Fruit fly (Drosophila melanogaster) whole organism, embryonic: Measurements from ENCODE around the gene CG5447.
A peak's percentile ranks its signal among the peaks of the same experiment; 100 is the strongest.

Source experiments
- Aef1 ChIP-seq: fragments of 200-800 bp; sonication (Bioruptor generic); IDR thresholded peaks from 3 replicates; pipeline ENCODE4 v1.3.6; 2022; ENCODE audit warnings: missing biosample characterization, missing genetic modification characterization
- Atf6 ChIP-seq: fragments of 200-800 bp; sonication (Bioruptor generic); IDR thresholded peaks from 2 replicates; pipeline ENCODE4 v1.3.6; 2022; ENCODE audit warnings: missing biosample characterization, missing genetic modification characterization
- BEAF-32 ChIP-seq: fragments of 200-800 bp; sonication (Bioruptor generic); optimal IDR thresholded peaks from 3 replicates; lab custom pipeline; 2017; ENCODE audit warnings: missing biosample characterization, missing genetic modification characterization, mild to moderate bottlenecking, moderate library complexity, missing genetic modification reagents
- CG12155 ChIP-seq: fragments of 200-800 bp; sonication (Bioruptor generic); optimal IDR thresholded peaks from 3 replicates; lab custom pipeline; 2016; ENCODE audit warnings: missing biosample characterization, missing genetic modification characterization
- CG12391 ChIP-seq: fragments of 200-800 bp; sonication (Bioruptor generic); optimal IDR thresholded peaks from 3 replicates; lab custom pipeline; 2018; ENCODE audit warnings: missing biosample characterization, mild to moderate bottlenecking, missing genetic modification characterization, moderate library complexity
- CG13775 ChIP-seq: fragments of 200-800 bp; sonication (Bioruptor generic); optimal IDR thresholded peaks from 3 replicates; lab custom pipeline; 2017; ENCODE audit warnings: missing biosample characterization, mild to moderate bottlenecking, missing genetic modification characterization
- CG14050 ChIP-seq: fragments of 200-800 bp; sonication (Bioruptor generic); IDR thresholded peaks from 3 replicates; pipeline ENCODE4 v1.3.6; 2022; ENCODE audit warnings: missing biosample characterization, missing genetic modification characterization
- CG14441 ChIP-seq: fragments of 200-800 bp; sonication (Bioruptor generic); IDR thresholded peaks from 2 replicates; pipeline ENCODE4 v1.3.6; 2022; ENCODE audit warnings: missing biosample characterization, missing genetic modification characterization
- CG16863 ChIP-seq: fragments of 200-800 bp; sonication (Bioruptor generic); optimal IDR thresholded peaks from 3 replicates; lab custom pipeline; 2016; ENCODE audit warnings: missing biosample characterization, missing genetic modification characterization
- CG18262 ChIP-seq: fragments of 200-800 bp; optimal IDR thresholded peaks from 3 replicates; lab custom pipeline; 2019; ENCODE audit warnings: missing biosample characterization, mild to moderate bottlenecking, missing genetic modification characterization, moderate library complexity
- CG18476 ChIP-seq: fragments of 200-800 bp; sonication (Bioruptor generic); optimal IDR thresholded peaks from 2 replicates; lab custom pipeline; 2016; ENCODE audit warnings: missing biosample characterization, mild to moderate bottlenecking, missing genetic modification characterization
- CG2875 ChIP-seq: fragments of 200-800 bp; sonication (Bioruptor generic); optimal IDR thresholded peaks from 2 replicates; lab custom pipeline; 2017; ENCODE audit warnings: missing biosample characterization, mild to moderate bottlenecking, missing genetic modification characterization, missing genetic modification reagents
- CG31224 ChIP-seq: fragments of 200-800 bp; sonication (Bioruptor generic); IDR thresholded peaks from 2 replicates; pipeline ENCODE4 v1.3.6; 2022; ENCODE audit warnings: missing biosample characterization, missing genetic modification characterization
- CG3281 ChIP-seq: fragments of 200-800 bp; sonication (Bioruptor generic); optimal IDR thresholded peaks from 3 replicates; lab custom pipeline; 2017; ENCODE audit warnings: missing biosample characterization, mild to moderate bottlenecking, missing genetic modification characterization
- CG33213 ChIP-seq: fragments of 200-800 bp; sonication (Bioruptor generic); optimal IDR thresholded peaks from 3 replicates; lab custom pipeline; 2016; ENCODE audit warnings: missing biosample characterization, missing genetic modification characterization
- CG33557 ChIP-seq: fragments of 200-800 bp; sonication (Bioruptor generic); optimal IDR thresholded peaks from 2 replicates; lab custom pipeline; 2019; ENCODE audit warnings: missing biosample characterization, mild to moderate bottlenecking, missing genetic modification characterization, moderate library complexity
- CG4282 ChIP-seq: fragments of 200-800 bp; sonication (Bioruptor generic); optimal IDR thresholded peaks from 2 replicates; lab custom pipeline; 2016; ENCODE audit warnings: missing biosample characterization, missing genetic modification characterization
- CG6854 ChIP-seq: fragments of 200-800 bp; sonication (Bioruptor generic); optimal IDR thresholded peaks from 3 replicates; lab custom pipeline; 2017; ENCODE audit warnings: missing biosample characterization, mild to moderate bottlenecking, missing genetic modification characterization
- CG7987 ChIP-seq: fragments of 200-800 bp; sonication (Bioruptor generic); optimal IDR thresholded peaks from 2 replicates; lab custom pipeline; 2018; ENCODE audit warnings: missing biosample characterization, mild to moderate bottlenecking, missing genetic modification characterization, moderate library complexity
- CG8924 ChIP-seq: fragments of 200-800 bp; optimal IDR thresholded peaks from 3 replicates; lab custom pipeline; 2019; ENCODE audit warnings: missing biosample characterization, mild to moderate bottlenecking, missing genetic modification characterization, moderate library complexity
- CG9609 ChIP-seq: fragments of 200-800 bp; sonication (Bioruptor generic); optimal IDR thresholded peaks from 3 replicates; lab custom pipeline; 2016; ENCODE audit warnings: missing biosample characterization, missing genetic modification characterization
- CG9876 ChIP-seq: fragments of 200-800 bp; sonication (Bioruptor generic); optimal IDR thresholded peaks from 2 replicates; lab custom pipeline; 2016; ENCODE audit warnings: missing biosample characterization, missing genetic modification characterization
- Eip74EF ChIP-seq, 2 experiments: fragments of 200-800 bp in 1 of 2; fragments of >200 bp in 1 of 2; sonication (Bioruptor generic) in 1 of 2; optimal IDR thresholded peaks; 2 replicates each; lab custom pipeline; 2017 to 2019; ENCODE audit warnings: missing biosample characterization in 2 of 2, missing genetic modification characterization in 2 of 2, mild to moderate bottlenecking in 1 of 2, moderate library complexity in 1 of 2
- Fer2 ChIP-seq: fragments of 200-800 bp; sonication (Bioruptor generic); optimal IDR thresholded peaks from 2 replicates; lab custom pipeline; 2018; ENCODE audit warnings: missing biosample characterization, mild to moderate bottlenecking, missing genetic modification characterization, moderate library complexity
- Gsc ChIP-seq: fragments of 200-800 bp; sonication (Bioruptor generic); IDR thresholded peaks from 2 replicates; pipeline ENCODE4 v1.3.6; 2022; ENCODE audit warnings: missing biosample characterization, missing genetic modification characterization
- Gug ChIP-seq: fragments of 200-800 bp; sonication (Bioruptor generic); IDR thresholded peaks from 4 replicates; pipeline ENCODE4 v1.3.6; 2022; ENCODE audit warnings: missing biosample characterization, missing genetic modification characterization
- Hsf ChIP-seq: fragments of 200-800 bp; sonication (Bioruptor generic); optimal IDR thresholded peaks from 3 replicates; lab custom pipeline; 2016; ENCODE audit warnings: missing biosample characterization, missing genetic modification characterization
- Max ChIP-seq: fragments of 200-800 bp; sonication (Bioruptor generic); optimal IDR thresholded peaks from 2 replicates; lab custom pipeline; 2016; ENCODE audit warnings: missing biosample characterization, mild to moderate bottlenecking, missing genetic modification characterization
- Mes4 ChIP-seq: fragments of 200-800 bp; sonication (Bioruptor generic); optimal IDR thresholded peaks from 2 replicates; lab custom pipeline; 2016; ENCODE audit warnings: missing biosample characterization, missing genetic modification characterization
- Pdp1 ChIP-seq, 2 experiments: fragments of 200-800 bp; sonication (Bioruptor generic); optimal IDR thresholded peaks; 3 replicates each; lab custom pipeline; 2016; ENCODE audit warnings: missing biosample characterization in 2 of 2, missing genetic modification characterization in 2 of 2, mild to moderate bottlenecking in 1 of 2, moderate library complexity in 1 of 2
- TFAM ChIP-seq: fragments of 200-800 bp; sonication (Bioruptor generic); optimal IDR thresholded peaks from 2 replicates; lab custom pipeline; 2017; ENCODE audit warnings: missing biosample characterization, missing genetic modification characterization, inconsistent platforms
- bigmax ChIP-seq: fragments of 200-800 bp; sonication (Bioruptor generic); optimal IDR thresholded peaks from 2 replicates; lab custom pipeline; 2018; ENCODE audit warnings: missing biosample characterization, mild to moderate bottlenecking, missing genetic modification characterization
- br ChIP-seq: fragments of >200 bp; optimal IDR thresholded peaks from 2 replicates; lab custom pipeline; 2017
- bsh ChIP-seq, 2 experiments: fragments of 200-800 bp; sonication (Bioruptor generic); optimal IDR thresholded peaks; 2 replicates each; lab custom pipeline; 2017 to 2018; ENCODE audit warnings: mild to moderate bottlenecking in 2 of 2, missing biosample characterization in 2 of 2, missing genetic modification characterization in 2 of 2, moderate library complexity in 1 of 2
- chif ChIP-seq, 2 experiments: fragments of 200-800 bp; sonication (Bioruptor generic); optimal IDR thresholded peaks; 3 replicates each; lab custom pipeline; 2016; ENCODE audit warnings: missing biosample characterization in 2 of 2, missing genetic modification characterization in 2 of 2
- ci ChIP-seq: fragments of 200-800 bp; sonication (Bioruptor generic); IDR thresholded peaks from 3 replicates; pipeline ENCODE4 v1.3.6; 2022; ENCODE audit warnings: missing biosample characterization, missing genetic modification characterization
- gce ChIP-seq: fragments of 200-800 bp; sonication (Bioruptor generic); IDR thresholded peaks from 3 replicates; pipeline ENCODE4 v1.3.6; 2022; ENCODE audit warnings: missing biosample characterization, missing genetic modification characterization
- hkb ChIP-seq, 2 experiments: fragments of 200-800 bp in 1 of 2; fragments of >200 bp in 1 of 2; sonication (Bioruptor generic) in 1 of 2; IDR thresholded peaks in 1 of 2; optimal IDR thresholded peaks in 1 of 2; 2 replicates each; pipeline versions ENCODE4 v1.3.6 to Lab custom; 2017 to 2022; ENCODE audit warnings: missing biosample characterization in 1 of 2, missing genetic modification characterization in 1 of 2
- lilli ChIP-seq: fragments of 200-800 bp; sonication (Bioruptor generic); optimal IDR thresholded peaks from 3 replicates; lab custom pipeline; 2016; ENCODE audit warnings: missing biosample characterization, missing genetic modification characterization
- nmo ChIP-seq: fragments of 200-800 bp; sonication (Bioruptor generic); optimal IDR thresholded peaks from 2 replicates; lab custom pipeline; 2018; ENCODE audit warnings: missing biosample characterization, mild to moderate bottlenecking, missing genetic modification characterization, moderate library complexity
- odd ChIP-seq: fragments of 200-800 bp; sonication (Bioruptor generic); optimal IDR thresholded peaks from 2 replicates; lab custom pipeline; 2017; ENCODE audit warnings: missing biosample characterization, mild to moderate bottlenecking, missing genetic modification characterization
- pita ChIP-seq: fragments of 200-800 bp; sonication (Bioruptor generic); optimal IDR thresholded peaks from 2 replicates; lab custom pipeline; 2017; ENCODE audit warnings: missing biosample characterization, mild to moderate bottlenecking, missing genetic modification characterization
- pnt ChIP-seq: fragments of 200-800 bp; sonication (Bioruptor generic); optimal IDR thresholded peaks from 3 replicates; lab custom pipeline; 2016; ENCODE audit warnings: missing biosample characterization, missing genetic modification characterization
- ranshi ChIP-seq: fragments of 200-800 bp; sonication (Bioruptor generic); IDR thresholded peaks from 2 replicates; pipeline ENCODE4 v1.3.6; 2022; ENCODE audit warnings: missing biosample characterization, missing genetic modification characterization
- sc ChIP-seq, 3 experiments: fragments of >200 bp in 2 of 3; fragments of 200-800 bp in 1 of 3; sonication (Bioruptor generic) in 1 of 3; optimal IDR thresholded peaks; 2 replicates in 2 of 3; 3 replicates in 1 of 3; lab custom pipeline; 2017; ENCODE audit warnings: mild to moderate bottlenecking in 1 of 3, missing biosample characterization in 1 of 3, missing genetic modification characterization in 1 of 3, missing genetic modification reagents in 1 of 3
- seq ChIP-seq: fragments of 200-800 bp; sonication (Bioruptor generic); IDR thresholded peaks from 2 replicates; pipeline ENCODE4 v1.3.6; 2022; ENCODE audit warnings: missing biosample characterization, missing genetic modification characterization
- so ChIP-seq: fragments of 200-800 bp; sonication (Bioruptor generic); IDR thresholded peaks from 3 replicates; pipeline ENCODE4 v1.3.6; 2022; ENCODE audit warnings: missing biosample characterization, missing genetic modification characterization
- tap ChIP-seq: fragments of 200-800 bp; optimal IDR thresholded peaks from 3 replicates; lab custom pipeline; 2019; ENCODE audit warnings: missing biosample characterization, mild to moderate bottlenecking, missing genetic modification characterization, moderate library complexity
- wek ChIP-seq: fragments of 200-800 bp; sonication (Bioruptor generic); optimal IDR thresholded peaks from 3 replicates; lab custom pipeline; 2018; ENCODE audit warnings: missing biosample characterization, mild to moderate bottlenecking, missing genetic modification characterization, moderate library complexity
- zfh2 ChIP-seq: fragments of 200-800 bp; sonication (Bioruptor generic); optimal IDR thresholded peaks from 2 replicates; lab custom pipeline; 2016; ENCODE audit warnings: missing biosample characterization, missing genetic modification characterization

CG5447 gene

DNA sequence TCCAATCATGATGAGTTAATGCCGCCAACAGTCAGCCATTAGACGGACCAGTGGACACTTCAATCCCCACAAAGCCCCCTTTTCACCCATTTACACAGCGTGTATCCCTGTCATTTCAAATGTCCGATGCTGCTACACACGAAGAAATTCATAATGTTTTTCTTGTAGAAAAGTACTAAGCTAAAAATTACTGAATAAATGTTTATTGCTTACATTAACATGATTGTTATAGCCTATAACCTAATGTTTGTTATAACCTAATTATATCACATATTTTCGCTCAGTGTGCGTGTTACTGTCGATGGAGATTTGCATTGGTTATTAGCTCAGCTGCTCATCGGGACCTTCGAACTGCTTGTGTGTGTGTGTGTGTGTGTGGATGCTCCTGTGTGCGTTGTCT is 15.8 kb upstream of the CG5447 start (continued):
- TF ChIP-seq Pdp1 (GFP tag; optimal IDR thresholded peaks at IDR 0.05; lab: Kevin White, UChicago) (peak; percentile 21 to 38), TFAM (GFP tag; lab: Kevin White, UChicago) (no peak), Atf6 (GFP tag; lab: Robert Waterston, UW) (peak; percentile 48; the same call in 1 of the 2 replicates), Max (GFP tag; lab: Kevin White, UChicago) (no peak), CG3281 (GFP tag; lab: Kevin White, UChicago) (no peak), CG4282 (GFP tag; lab: Kevin White, UChicago) (no peak), odd (no peak), Mes4 (GFP tag; lab: Kevin White, UChicago) (peak; percentile 10), zfh2 (GFP tag; lab: Kevin White, UChicago) (no peak), Fer2 (tag; lab: Kevin White, UChicago) (no peak), nmo (GFP tag; lab: Kevin White, UChicago) (peak; percentile 35), pnt (peak; percentile 29), bsh (GFP tag; optimal IDR thresholded peaks at IDR 0.05; lab: Kevin White, UChicago) (peak in 1 of 2 experiments; percentile 62), CG14441 (GFP tag; lab: Robert Waterston, UW) (peak; percentile 30; the same call in 1 of the 2 replicates), Gsc (GFP tag; lab: Robert Waterston, UW) (0 out of 2 replicates have a peak, but pooled peaks have one; percentile 24), CG12391 (tag; lab: Kevin White, UChicago) (peak; percentile 43), CG13775 (peak; percentile 13), ranshi (GFP tag; lab: Robert Waterston, UW) (peak; percentile 43; the same call in 1 of the 2 replicates), CG33557 (GFP tag; lab: Kevin White, UChicago) (no peak), Aef1 (GFP tag; lab: Robert Waterston, UW) (peak; percentile 12; the same call in 1 of the 3 replicates), CG2875 (GFP tag; lab: Kevin White, UChicago) (no peak), CG18476 (GFP tag; lab: Kevin White, UChicago) (no peak), Eip74EF (GFP tag; optimal IDR thresholded peaks at IDR 0.05; lab: Kevin White, UChicago) (no peak), pita (GFP tag; lab: Kevin White, UChicago) (no peak), CG8924 (peak; percentile 34), CG9609 (GFP tag; lab: Kevin White, UChicago) (peak; percentile 28), gce (GFP tag; lab: Robert Waterston, UW) (peak; percentile 23; the same call in 1 of the 3 replicates), seq (GFP tag; lab: Robert Waterston, UW) (no peak), CG9876 (GFP tag; lab: Kevin White, UChicago) (no peak), CG33213 (GFP tag; lab: Kevin White, UChicago) (no peak), Hsf (peak; percentile 61), so (GFP tag; lab: Robert Waterston, UW) (no peak), lilli (GFP tag; lab: Kevin White, UChicago) (peak; percentile 27), br (lab: Kevin White, UChicago) (no peak), chif (GFP tag; optimal IDR thresholded peaks at IDR 0.05; lab: Kevin White, UChicago) (peak; percentile 44 to 47), CG14050 (GFP tag; lab: Robert Waterston, UW) (no peak; the same call in 2 of the 3 replicates), ci (GFP tag; lab: Robert Waterston, UW) (peak; percentile 74; the same call in 2 of the 3 replicates), Gug (GFP tag; lab: Robert Waterston, UW) (no peak; the same call in 3 of the 4 replicates), bigmax (GFP tag; lab: Kevin White, UChicago) (no peak), tap (tag; lab: Kevin White, UChicago) (peak; percentile 23), CG18262 (tag; lab: Kevin White, UChicago) (peak; percentile 39), CG6854 (GFP tag; lab: Kevin White, UChicago) (no peak), wek (no peak), BEAF-32 (GFP tag; lab: Kevin White, UChicago) (no peak), CG7987 (GFP tag; lab: Kevin White, UChicago) (no peak), CG12155 (GFP tag; lab: Kevin White, UChicago) (no peak), CG16863 (GFP tag; lab: Kevin White, UChicago) (peak; percentile 20), sc (optimal IDR thresholded peaks at IDR 0.05; lab: Kevin White, UChicago) (no peak), sc (GFP tag; optimal IDR thresholded peaks at IDR 0.05; lab: Kevin White, UChicago) (no peak), hkb (optimal IDR thresholded peaks at IDR 0.05; lab: Kevin White, UChicago) (no peak), hkb (GFP tag; IDR thresholded peaks at IDR 0.05; lab: Robert Waterston, UW) (peak; percentile 62), CG31224 (GFP tag; lab: Robert Waterston, UW) (no peak)
